Worm (Caenorhabditis elegans): Measurements from ENCODE around the gene tbc-11.

ce11 chrX:924495-925008 lies at the start of gene tbc-11, which contains the start of gene pifk-1:
- no peak for TF ChIP-seq F49E8.2 (tag; optimal IDR thresholded peaks at IDR 0.05; ENCODE audit: borderline replicate concordance)
- no peak for TF ChIP-seq unc-62 (GFP tag; optimal IDR thresholded peaks at IDR 0.05 in 1 of 2)
- no peak for TF ChIP-seq unc-62 (tag; optimal IDR thresholded peaks at IDR 0.05)
- no peak for TF ChIP-seq ceh-32 (tag; optimal IDR thresholded peaks at IDR 0.05; ENCODE audit: poor library complexity)
- no peak for TF ChIP-seq unc-39 (tag; optimal IDR thresholded peaks at IDR 0.05)
- no peak for TF ChIP-seq nhr-76 (tag; optimal IDR thresholded peaks at IDR 0.05)
- no peak for TF ChIP-seq nhr-11 (tag; optimal IDR thresholded peaks at IDR 0.05)
- TF ChIP-seq lin-38 (GFP tag; IDR thresholded peaks at IDR 0.05), result peak; percentile 80
- no peak for TF ChIP-seq pha-4 (GFP tag; IDR thresholded peaks at IDR 0.05)
- peak; percentile 95 for TF ChIP-seq pha-4 (tag; optimal IDR thresholded peaks at IDR 0.05)
- TF ChIP-seq ama-1 (optimal IDR thresholded peaks at IDR 0.05), result no peak
- peak; percentile 40 for TF ChIP-seq dpl-1 (GFP tag; optimal IDR thresholded peaks at IDR 0.05)
- TF ChIP-seq daf-12 (tag; optimal IDR thresholded peaks at IDR 0.05), result no peak
- TF ChIP-seq nhr-77 (tag; optimal IDR thresholded peaks at IDR 0.05), result peak; percentile 46
- no peak for TF ChIP-seq Y75B8A.6 (GFP tag; IDR thresholded peaks at IDR 0.05)
- no peak for TF ChIP-seq ceh-82 (tag; optimal IDR thresholded peaks at IDR 0.05)
